Worm (Caenorhabditis elegans) whole organism, late embryonic: Measurements from ENCODE around the gene fbxa-169.

Experiments
- F13H6.1 ChIP-seq: sonication (generic microtip); optimal IDR thresholded peaks from 2 replicates; lab custom pipeline; 2016; ENCODE audit warnings: missing genetic modification characterization, missing compliant biosample characterization
- T23F11.4 ChIP-seq: fragments of 200-800 bp; sonication (Bioruptor generic); optimal IDR thresholded peaks from 2 replicates; lab custom pipeline; 2018; ENCODE audit warnings: mild to moderate bottlenecking, missing genetic modification characterization, missing compliant biosample characterization
- Y22D7AL.16 ChIP-seq: sonication (generic microtip); optimal IDR thresholded peaks from 2 replicates; lab custom pipeline; 2016; ENCODE audit warnings: missing genetic modification characterization, missing compliant biosample characterization
- ama-1 ChIP-seq: fragments of 150-350 bp; optimal IDR thresholded peaks from 2 replicates; lab custom pipeline; 2014
- ceh-14 ChIP-seq: sonication (generic microtip); optimal IDR thresholded peaks from 2 replicates; lab custom pipeline; 2016; ENCODE audit warnings: missing genotype, missing genetic modification characterization, missing compliant biosample characterization
- ceh-18 ChIP-seq: sonication (generic microtip); optimal IDR thresholded peaks from 2 replicates; lab custom pipeline; 2016; ENCODE audit warnings: missing genetic modification characterization, missing compliant biosample characterization
- ceh-19 ChIP-seq: fragments of 200-800 bp; sonication (Bioruptor generic); optimal IDR thresholded peaks from 2 replicates; lab custom pipeline; 2018; ENCODE audit warnings: mild to moderate bottlenecking, missing genetic modification characterization, missing compliant biosample characterization
- ceh-22 ChIP-seq: sonication (generic microtip); optimal IDR thresholded peaks from 2 replicates; lab custom pipeline; 2017; ENCODE audit warnings: missing biosample characterization, missing genetic modification characterization
- ceh-30 ChIP-seq: fragments of 150-350 bp; optimal IDR thresholded peaks from 2 replicates; lab custom pipeline; 2014; ENCODE audit warnings: missing biosample characterization, missing genetic modification characterization
- ceh-31 ChIP-seq: sonication (generic microtip); optimal IDR thresholded peaks from 2 replicates; lab custom pipeline; 2016; ENCODE audit warnings: missing genetic modification characterization, missing compliant biosample characterization
- ceh-34 ChIP-seq: sonication (generic microtip); optimal IDR thresholded peaks from 2 replicates; lab custom pipeline; 2016; ENCODE audit warnings: mild to moderate bottlenecking, missing genetic modification characterization, missing compliant biosample characterization
- dmd-4 ChIP-seq: sonication (generic microtip); optimal IDR thresholded peaks from 2 replicates; lab custom pipeline; 2016; ENCODE audit warnings: borderline replicate concordance, missing genetic modification characterization, missing compliant biosample characterization
- dve-1 ChIP-seq: sonication (generic microtip); optimal IDR thresholded peaks from 2 replicates; lab custom pipeline; 2017; ENCODE audit warnings: antibody characterized with exemption, mild to moderate bottlenecking, missing genetic modification characterization, missing compliant biosample characterization
- elt-2 ChIP-seq: sonication (generic microtip); optimal IDR thresholded peaks from 2 replicates; lab custom pipeline; 2016; ENCODE audit warnings: missing genetic modification reagents, missing genetic modification characterization, missing compliant biosample characterization
- elt-4 ChIP-seq: sonication (generic microtip); optimal IDR thresholded peaks from 2 replicates; lab custom pipeline; 2016; ENCODE audit warnings: missing genetic modification characterization, missing compliant biosample characterization
- fkh-10 ChIP-seq: fragments of 150-350 bp; optimal IDR thresholded peaks from 2 replicates; lab custom pipeline; 2014; ENCODE audit warnings: missing biosample characterization, missing genetic modification reagents, missing genetic modification characterization
- hlh-13 ChIP-seq: fragments of 200-800 bp; sonication (Bioruptor generic); optimal IDR thresholded peaks from 2 replicates; lab custom pipeline; 2018; ENCODE audit warnings: mild to moderate bottlenecking, missing genetic modification characterization, missing compliant biosample characterization
- hlh-15 ChIP-seq: sonication (generic microtip); optimal IDR thresholded peaks from 2 replicates; lab custom pipeline; 2016; ENCODE audit warnings: missing genetic modification characterization, missing compliant biosample characterization
- hlh-30 ChIP-seq: sonication (generic microtip); optimal IDR thresholded peaks from 2 replicates; lab custom pipeline; 2017; ENCODE audit warnings: antibody characterized with exemption, missing genetic modification characterization, missing compliant biosample characterization; ENCODE audit not compliant: insufficient read depth
- hlh-8 ChIP-seq: sonication (generic microtip); optimal IDR thresholded peaks from 2 replicates; lab custom pipeline; 2016; ENCODE audit warnings: missing genotype, missing genetic modification characterization, missing compliant biosample characterization
- mec-3 ChIP-seq: sonication (generic microtip); optimal IDR thresholded peaks from 2 replicates; lab custom pipeline; 2016; ENCODE audit warnings: borderline replicate concordance, missing genetic modification characterization, missing compliant biosample characterization
- nfya-1 ChIP-seq: sonication (generic microtip); optimal IDR thresholded peaks from 2 replicates; lab custom pipeline; 2017; ENCODE audit warnings: missing genetic modification characterization, mild to moderate bottlenecking, missing compliant biosample characterization, antibody characterized with exemption, moderate library complexity
- nhr-11 ChIP-seq: fragments of 150-350 bp; optimal IDR thresholded peaks from 2 replicates; lab custom pipeline; 2014; ENCODE audit warnings: missing biosample characterization, missing genetic modification characterization
- nhr-232 ChIP-seq: sonication (generic microtip); optimal IDR thresholded peaks from 2 replicates; lab custom pipeline; 2016; ENCODE audit warnings: missing genetic modification characterization, missing compliant biosample characterization
- npax-4 ChIP-seq: sonication (generic microtip); optimal IDR thresholded peaks from 2 replicates; lab custom pipeline; 2016; ENCODE audit warnings: missing genetic modification characterization, missing compliant biosample characterization
- odd-2 ChIP-seq: sonication (generic microtip); optimal IDR thresholded peaks from 2 replicates; lab custom pipeline; 2017; ENCODE audit warnings: antibody characterized with exemption, mild to moderate bottlenecking, missing genetic modification characterization, missing compliant biosample characterization
- pat-9 ChIP-seq: fragments of 200-800 bp; sonication (Bioruptor generic); optimal IDR thresholded peaks from 2 replicates; lab custom pipeline; 2018; ENCODE audit warnings: mild to moderate bottlenecking, missing genetic modification characterization, moderate library complexity, missing compliant biosample characterization
- pax-1 ChIP-seq: fragments of 150-350 bp; optimal IDR thresholded peaks from 2 replicates; lab custom pipeline; 2014; ENCODE audit warnings: missing biosample characterization, missing genetic modification characterization
- pha-2 ChIP-seq: sonication (generic microtip); optimal IDR thresholded peaks from 2 replicates; lab custom pipeline; 2017; ENCODE audit warnings: mild to moderate bottlenecking, missing genetic modification characterization, missing compliant biosample characterization
- pha-4 ChIP-seq: fragments of 150-350 bp; optimal IDR thresholded peaks from 2 replicates; lab custom pipeline; 2018; ENCODE audit warnings: missing biosample characterization, missing genetic modification reagents, missing genetic modification characterization
- pros-1 ChIP-seq: fragments of 150-350 bp; optimal IDR thresholded peaks from 2 replicates; lab custom pipeline; 2014; ENCODE audit warnings: missing biosample characterization, missing genetic modification reagents, missing genetic modification characterization
- ref-2 ChIP-seq: sonication (generic microtip); optimal IDR thresholded peaks from 2 replicates; lab custom pipeline; 2016; ENCODE audit warnings: missing genetic modification characterization, missing compliant biosample characterization
- rnt-1 ChIP-seq: sonication (generic microtip); optimal IDR thresholded peaks from 2 replicates; lab custom pipeline; 2016; ENCODE audit warnings: missing genetic modification characterization, missing compliant biosample characterization
- sox-2 ChIP-seq: fragments of 200-800 bp; sonication (Bioruptor generic); IDR thresholded peaks from 2 replicates; pipeline ENCODE4 v1.3.6; 2022; ENCODE audit warnings: missing genetic modification reagents, missing genetic modification characterization, missing compliant biosample characterization
- syd-9 ChIP-seq: sonication (generic microtip); optimal IDR thresholded peaks from 2 replicates; lab custom pipeline; 2016; ENCODE audit warnings: mild to moderate bottlenecking, missing genetic modification characterization, moderate library complexity, missing compliant biosample characterization
- tbx-2 ChIP-seq: sonication (generic microtip); optimal IDR thresholded peaks from 2 replicates; lab custom pipeline; 2016; ENCODE audit warnings: missing genetic modification characterization, missing compliant biosample characterization
- ttx-3 ChIP-seq: sonication (generic microtip); optimal IDR thresholded peaks from 2 replicates; lab custom pipeline; 2016; ENCODE audit warnings: missing genetic modification reagents, missing genetic modification characterization, missing compliant biosample characterization
- unc-3 ChIP-seq, 2 experiments: fragments of 200-800 bp in 1 of 2; sonication (Bioruptor generic) in 1 of 2; sonication (generic microtip) in 1 of 2; conservative IDR thresholded peaks in 1 of 2; optimal IDR thresholded peaks in 1 of 2; 2 replicates each; pipeline versions ENCODE4 v1.3.6 to Lab custom; 2016 to 2022; ENCODE audit warnings: missing compliant biosample characterization in 2 of 2, missing genetic modification characterization in 2 of 2, missing genetic modification reagents in 1 of 2
- unc-86 ChIP-seq: sonication (generic microtip); optimal IDR thresholded peaks from 2 replicates; lab custom pipeline; 2016; ENCODE audit warnings: missing genetic modification characterization, missing compliant biosample characterization

The fbxa-169 gene

DNA sequence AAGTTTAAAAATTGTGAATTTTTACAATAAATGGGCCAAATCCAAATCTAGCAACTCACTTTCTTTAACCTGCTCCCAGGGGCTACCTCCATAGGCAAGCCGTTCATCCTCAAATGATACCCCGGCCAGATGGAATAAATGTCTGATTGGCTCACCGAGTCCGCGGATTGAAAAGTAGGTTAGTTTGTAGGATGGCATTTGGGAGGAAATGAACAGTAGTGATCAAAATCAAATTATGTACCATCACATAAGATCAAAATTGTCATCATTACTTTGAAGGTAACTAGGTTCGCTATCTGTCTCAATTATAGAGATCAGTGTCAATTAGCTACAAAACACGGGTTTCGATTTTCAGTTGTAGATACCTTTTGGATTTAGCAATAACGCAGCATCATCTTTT, 17.6 kb upstream of the fbxa-169 start, which contains the start of the genes gst-17 and gst-18:
Gene gst-17 (minus strand): TSS at position 101 of the 400 bp plus-strand sequence.
Gene gst-18 (minus strand): TSS at position 198 of the 400 bp plus-strand sequence.
- TF ChIP-seq ceh-22 (tag; lab: Kevin White, UChicago) (no peak), tbx-2 (tag; lab: Kevin White, UChicago) (no peak), sox-2 (GFP tag; lab: Robert Waterston, UW) (no peak), dmd-4 (tag; lab: Kevin White, UChicago) (no peak), syd-9 (tag; lab: Kevin White, UChicago) (no peak), fkh-10 (GFP tag; lab: Kevin White, UChicago) (no peak), ceh-30 (no peak), ref-2 (tag; lab: Kevin White, UChicago) (no peak), ama-1 (no peak), pat-9 (tag; lab: Kevin White, UChicago) (no peak), hlh-15 (tag; lab: Kevin White, UChicago) (no peak), nhr-232 (tag; lab: Kevin White, UChicago) (no peak)

DNA sequence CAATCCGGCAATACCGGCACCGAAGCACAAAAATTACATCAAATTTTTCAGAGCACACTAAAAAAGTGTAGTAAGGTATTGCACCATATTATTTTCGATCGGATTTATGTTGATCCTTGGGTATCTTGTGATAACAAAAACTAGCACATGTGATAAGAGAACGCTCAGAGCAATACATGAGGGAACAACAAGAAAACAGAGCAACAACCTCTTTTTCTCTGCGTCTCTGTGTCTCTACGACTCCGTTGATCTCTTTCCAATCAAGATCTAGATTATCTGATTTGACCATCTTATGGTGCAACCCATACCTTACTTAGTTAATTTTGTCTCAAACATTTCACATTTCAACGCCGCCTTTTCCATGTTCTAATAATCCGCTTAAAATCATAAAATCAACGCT, 16.1 kb upstream of the fbxa-169 start, which contains the start of gene tag-10:
Gene tag-10 (plus strand): TSS at position 347 of the 400 bp plus-strand sequence.
- TF ChIP-seq nfya-1 (no peak), ceh-31 (tag; lab: Kevin White, UChicago) (no peak), elt-2 (tag; lab: Kevin White, UChicago) (no peak), elt-4 (tag; lab: Kevin White, UChicago) (no peak), pha-4 (tag; lab: Kevin White, UChicago) (no peak), F13H6.1 (tag; lab: Kevin White, UChicago) (no peak), ceh-34 (tag; lab: Kevin White, UChicago) (no peak), ceh-30 (no peak)

DNA sequence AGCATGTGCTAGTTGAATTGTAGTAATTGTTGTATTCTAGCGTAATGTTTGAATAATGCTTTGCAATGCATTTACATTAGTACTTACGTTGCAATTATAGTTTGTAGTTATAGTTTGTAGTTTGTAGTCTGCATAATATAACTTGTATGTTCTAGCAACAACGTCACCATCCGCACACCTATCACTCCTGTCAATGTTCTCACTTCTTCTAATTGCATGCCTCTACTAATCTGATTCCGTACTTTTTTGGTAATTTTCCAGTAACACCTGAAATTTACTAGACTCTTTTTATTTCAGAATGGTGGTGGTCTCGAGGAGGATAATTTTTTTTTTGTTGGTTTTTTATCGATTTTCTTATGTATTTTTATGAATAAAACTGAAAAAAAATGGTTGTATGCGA, 11.7 kb upstream of the fbxa-169 start:
- TF ChIP-seq ceh-19 (GFP tag; lab: Kevin White, UChicago) (no peak), npax-4 (tag; lab: Kevin White, UChicago) (no peak), pax-1 (no peak), nhr-11 (tag; lab: Kevin White, UChicago) (no peak)

DNA sequence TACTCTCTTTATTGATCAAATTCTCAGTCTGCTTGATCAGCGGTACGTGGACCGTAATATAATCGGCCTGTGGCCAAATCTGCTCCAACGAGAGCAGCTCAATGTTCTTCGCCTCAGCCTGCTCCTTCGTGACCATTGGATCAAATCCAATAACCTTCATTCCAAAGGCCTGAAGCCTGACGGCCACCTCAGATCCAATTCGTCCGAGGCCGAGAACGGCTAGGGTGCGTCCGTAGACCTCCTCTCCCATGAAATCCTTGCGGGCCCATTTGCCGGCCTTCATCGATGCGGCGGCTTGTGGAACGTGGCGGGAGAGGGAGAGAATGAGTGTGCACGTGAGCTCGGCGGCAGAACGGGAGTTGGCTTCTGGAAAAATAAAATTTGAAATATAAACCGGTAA, 10.9 kb upstream of the fbxa-169 start:
- TF ChIP-seq pat-9 (tag; lab: Kevin White, UChicago), result no peak
- no peak for TF ChIP-seq ttx-3 (tag; lab: Kevin White, UChicago)
- no peak for TF ChIP-seq fkh-10 (GFP tag; lab: Kevin White, UChicago)
- no peak for TF ChIP-seq pha-2 (tag; lab: Kevin White, UChicago)
- no peak for TF ChIP-seq ceh-31 (tag; lab: Kevin White, UChicago)
- TF ChIP-seq mec-3, result no peak
- no peak for TF ChIP-seq Y22D7AL.16
- TF ChIP-seq pros-1 (tag; lab: Kevin White, UChicago), result no peak
- no peak for TF ChIP-seq T23F11.4 (GFP tag; lab: Kevin White, UChicago)
- no peak for TF ChIP-seq hlh-13 (GFP tag; lab: Kevin White, UChicago)
- no peak for TF ChIP-seq nhr-232 (tag; lab: Kevin White, UChicago)

DNA sequence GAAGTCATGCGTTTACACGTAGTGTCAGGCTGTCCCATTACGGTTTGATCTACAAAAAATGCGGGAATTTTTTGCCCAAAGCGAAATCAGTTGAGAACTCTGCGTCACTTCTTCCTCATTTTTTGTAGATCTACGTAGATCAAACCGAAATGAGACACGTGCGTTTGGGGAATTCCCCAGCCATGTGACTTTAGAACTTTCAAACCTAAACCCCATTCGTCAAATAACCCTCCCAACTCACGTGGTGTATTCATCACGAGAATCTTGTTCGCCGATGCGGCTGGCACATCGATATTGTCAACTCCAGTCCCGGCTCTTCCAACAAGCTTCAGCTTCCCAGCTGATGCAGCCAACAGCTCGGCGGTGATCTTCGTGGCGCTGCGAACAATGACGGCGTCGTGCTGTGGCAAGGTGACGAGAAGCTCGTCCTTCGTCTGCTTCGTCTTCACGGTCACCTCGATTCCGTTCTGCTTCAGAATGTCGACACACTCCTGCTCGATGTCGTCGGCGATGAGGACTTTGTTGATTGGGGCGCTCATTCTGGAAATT, 10.3 kb upstream of the fbxa-169 start, which contains the start of gene phdh-1:
Gene phdh-1 (minus strand): TSS at position 540 of the 549 bp plus-strand sequence.
- TF ChIP-seq hlh-30 (no peak), dve-1 (no peak), rnt-1 (tag; lab: Kevin White, UChicago) (no peak), ceh-14 (tag; lab: Kevin White, UChicago) (no peak), unc-3 (GFP tag; conservative IDR thresholded peaks at IDR 0.05; lab: Robert Waterston, UW) (no peak), unc-3 (tag; optimal IDR thresholded peaks at IDR 0.05; lab: Kevin White, UChicago) (no peak), ceh-18 (no peak), hlh-8 (tag; lab: Kevin White, UChicago) (no peak), nfya-1 (no peak), ref-2 (tag; lab: Kevin White, UChicago) (no peak), dmd-4 (tag; lab: Kevin White, UChicago) (no peak), syd-9 (tag; lab: Kevin White, UChicago) (no peak), odd-2 (tag; lab: Kevin White, UChicago) (no peak), unc-86 (tag; lab: Kevin White, UChicago) (no peak), ceh-31 (tag; lab: Kevin White, UChicago) (no peak), pha-4 (tag; lab: Kevin White, UChicago) (no peak)
